Worm (Caenorhabditis elegans) whole organism, mixed stage, embryonic: ENCODE measurements around the gene fbxc-39.
"Not testable (repeated sequence)": the region's sequence is repeated elsewhere in the genome, so short reads cannot be mapped to it uniquely, and the experiment has no call there.

Experiments used
- M03D4.4 ChIP-seq: sonication (generic microtip); optimal IDR thresholded peaks from 2 replicates; lab custom pipeline; 2017; ENCODE audit warnings: mild to moderate bottlenecking, missing genetic modification characterization, missing compliant biosample characterization
- bed-3 ChIP-seq: fragments of 200-800 bp; sonication (Bioruptor generic); optimal IDR thresholded peaks from 3 replicates; lab custom pipeline; 2018; ENCODE audit warnings: mild to moderate bottlenecking, missing genetic modification characterization, moderate library complexity, missing compliant biosample characterization
- blmp-1 ChIP-seq: fragments of 150-350 bp; optimal IDR thresholded peaks from 2 replicates; lab custom pipeline; 2014; ENCODE audit warnings: missing biosample characterization, missing genetic modification characterization
- ceh-39 ChIP-seq: fragments of 150-350 bp; optimal IDR thresholded peaks from 2 replicates; lab custom pipeline; 2014; ENCODE audit warnings: missing biosample characterization, missing genetic modification characterization
- ceh-43 ChIP-seq: fragments of 200-800 bp; sonication (Bioruptor generic); optimal IDR thresholded peaks from 2 replicates; lab custom pipeline; 2018; ENCODE audit warnings: mild to moderate bottlenecking, missing genetic modification characterization, moderate library complexity, missing compliant biosample characterization
- ceh-83 ChIP-seq: fragments of 200-800 bp; sonication (Bioruptor generic); optimal IDR thresholded peaks from 2 replicates; lab custom pipeline; 2018; ENCODE audit warnings: mild to moderate bottlenecking, missing genetic modification characterization, missing compliant biosample characterization
- ces-1 ChIP-seq: fragments of 150-350 bp; optimal IDR thresholded peaks from 2 replicates; lab custom pipeline; 2014; ENCODE audit warnings: missing biosample characterization, missing genetic modification reagents, missing genetic modification characterization
- cnd-1 ChIP-seq: fragments of 200-800 bp; sonication (Bioruptor generic); optimal IDR thresholded peaks from 2 replicates; lab custom pipeline; 2018; ENCODE audit warnings: mild to moderate bottlenecking, missing genetic modification characterization, missing compliant biosample characterization
- drap-1 ChIP-seq: fragments of 200-800 bp; sonication (Bioruptor generic); optimal IDR thresholded peaks from 3 replicates; lab custom pipeline; 2018; ENCODE audit warnings: mild to moderate bottlenecking, missing genetic modification characterization, missing compliant biosample characterization
- elt-3 ChIP-seq: fragments of 150-350 bp; optimal IDR thresholded peaks from 2 replicates; lab custom pipeline; 2014; ENCODE audit warnings: missing biosample characterization, missing genetic modification characterization
- flh-1 ChIP-seq: fragments of 200-800 bp; sonication (Bioruptor generic); optimal IDR thresholded peaks from 2 replicates; lab custom pipeline; 2018; ENCODE audit warnings: mild to moderate bottlenecking, missing genetic modification characterization, moderate library complexity, missing compliant biosample characterization
- ham-2 ChIP-seq: fragments of 200-800 bp; sonication (Bioruptor generic); optimal IDR thresholded peaks from 2 replicates; lab custom pipeline; 2018; ENCODE audit warnings: mild to moderate bottlenecking, missing genetic modification characterization, missing compliant biosample characterization
- hlh-1 ChIP-seq: fragments of 150-350 bp; optimal IDR thresholded peaks from 2 replicates; lab custom pipeline; 2014; ENCODE audit warnings: missing biosample characterization, missing genetic modification reagents, missing genetic modification characterization
- lin-13 ChIP-seq: fragments of 150-350 bp; optimal IDR thresholded peaks from 2 replicates; lab custom pipeline; 2014; ENCODE audit warnings: missing biosample characterization, missing genetic modification characterization
- lsy-2 ChIP-seq: fragments of 150-350 bp; optimal IDR thresholded peaks from 2 replicates; lab custom pipeline; 2014; ENCODE audit warnings: missing biosample characterization, missing genetic modification characterization
- mab-5 ChIP-seq: fragments of 150-350 bp; optimal IDR thresholded peaks from 2 replicates; lab custom pipeline; 2014; ENCODE audit warnings: missing biosample characterization, missing genetic modification characterization
- mep-1 ChIP-seq: fragments of 150-350 bp; optimal IDR thresholded peaks from 2 replicates; lab custom pipeline; 2017; ENCODE audit warnings: missing biosample characterization, missing genetic modification reagents, missing genetic modification characterization, inconsistent platforms
- mls-2 ChIP-seq: sonication (generic microtip); optimal IDR thresholded peaks from 2 replicates; lab custom pipeline; 2016; ENCODE audit warnings: mild to moderate bottlenecking, missing genetic modification characterization, moderate library complexity, missing compliant biosample characterization
- nhr-12 ChIP-seq: fragments of 150-350 bp; optimal IDR thresholded peaks from 2 replicates; lab custom pipeline; 2014; ENCODE audit warnings: missing biosample characterization, missing genetic modification characterization
- nhr-2 ChIP-seq: fragments of 150-350 bp; optimal IDR thresholded peaks from 2 replicates; lab custom pipeline; 2014; ENCODE audit warnings: missing biosample characterization, missing genetic modification characterization
- nhr-28 ChIP-seq: fragments of 150-350 bp; optimal IDR thresholded peaks from 2 replicates; lab custom pipeline; 2014; ENCODE audit warnings: missing biosample characterization, missing genetic modification characterization
- pha-4 ChIP-seq: fragments of 150-350 bp; optimal IDR thresholded peaks from 2 replicates; lab custom pipeline; 2018; ENCODE audit warnings: missing biosample characterization, missing genetic modification reagents, missing genetic modification characterization
- sem-2 ChIP-seq: fragments of 200-800 bp; sonication (Bioruptor generic); optimal IDR thresholded peaks from 2 replicates; lab custom pipeline; 2018; ENCODE audit warnings: mild to moderate bottlenecking, missing genetic modification characterization, missing compliant biosample characterization
- snpc-4 ChIP-seq: fragments of 150-350 bp; optimal IDR thresholded peaks from 2 replicates; lab custom pipeline; 2014; ENCODE audit warnings: missing biosample characterization, missing genetic modification characterization
- sptf-1 ChIP-seq: sonication (generic microtip); optimal IDR thresholded peaks from 2 replicates; lab custom pipeline; 2017; ENCODE audit warnings: mild to moderate bottlenecking, missing genetic modification characterization, moderate library complexity, missing compliant biosample characterization
- tbx-8 ChIP-seq: fragments of 200-800 bp; sonication (Bioruptor generic); optimal IDR thresholded peaks from 2 replicates; lab custom pipeline; 2018; ENCODE audit warnings: mild to moderate bottlenecking, missing genetic modification characterization, moderate library complexity, missing compliant biosample characterization
- unc-120 ChIP-seq: sonication (generic microtip); optimal IDR thresholded peaks from 2 replicates; lab custom pipeline; 2017; ENCODE audit warnings: missing genetic modification characterization, missing compliant biosample characterization; ENCODE audit not compliant: poor library complexity, severe bottlenecking
- unc-39 ChIP-seq: fragments of 150-350 bp; optimal IDR thresholded peaks from 2 replicates; lab custom pipeline; 2014; ENCODE audit warnings: missing biosample characterization, missing genetic modification characterization
- zip-8 ChIP-seq: fragments of 150-350 bp; optimal IDR thresholded peaks from 2 replicates; lab custom pipeline; 2014; ENCODE audit warnings: missing biosample characterization, missing genetic modification characterization

fbxc-39 gene

ce11 chrII:988437-988836 is at the start of gene fbxc-39:
Gene fbxc-39, plus strand, starts transcription at chrII:988737.
- TF ChIP-seq nhr-2 (tag; lab: Kevin White, UChicago): no peak
- peak; percentile 22 for TF ChIP-seq hlh-1 (tag; lab: Kevin White, UChicago)

- TF ChIP-seq cnd-1: peak; percentile 14
- TF ChIP-seq sem-2 (GFP tag; lab: Kevin White, UChicago): no peak
- TF ChIP-seq pha-4 (tag; lab: Kevin White, UChicago): no peak
- peak; percentile 45 for TF ChIP-seq sptf-1
- peak; percentile 41 for TF ChIP-seq nhr-12 (tag; lab: Kevin White, UChicago)
- TF ChIP-seq ceh-39 (tag; lab: Kevin White, UChicago): peak; percentile 12
- TF ChIP-seq nhr-2 (tag; lab: Kevin White, UChicago): peak; percentile 60
- no peak for TF ChIP-seq unc-120 (tag; lab: Kevin White, UChicago)
- no peak for TF ChIP-seq mep-1 (tag; lab: Kevin White, UChicago)
These were observed 47.8 kb upstream of the fbxc-39 start, which contains the start of gene fbxc-36 for ce11 chrII:940779-941178. Gene fbxc-36, plus strand, starts transcription at chrII:940983.

DNA sequence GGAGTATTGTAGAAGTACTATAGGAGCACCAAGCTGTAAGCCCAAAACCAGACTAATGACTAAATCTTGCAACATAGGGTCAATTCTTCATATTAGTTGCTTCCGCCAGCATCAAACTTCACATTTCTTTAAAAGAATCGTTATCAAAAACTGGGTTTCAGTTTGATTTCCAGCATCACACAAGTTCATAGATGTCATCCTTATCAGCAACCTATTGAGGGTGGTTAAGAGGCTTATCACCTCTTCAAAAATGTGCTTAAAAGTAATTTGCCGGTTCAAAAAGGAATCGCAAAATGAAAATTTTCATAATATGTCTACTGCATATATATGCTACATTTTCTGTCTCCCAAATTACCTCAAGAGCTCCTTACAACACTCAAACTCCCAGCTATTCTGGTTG is 44.8 kb upstream of the fbxc-39 start, which contains the start of gene clec-43:
TSS of gene clec-43 (plus strand) at position 294 of the 400 bp plus-strand sequence.
- TF ChIP-seq unc-120 (tag; lab: Kevin White, UChicago): no peak
- TF ChIP-seq mls-2 (tag; lab: Kevin White, UChicago): no peak
- no peak for TF ChIP-seq lsy-2
- no peak for TF ChIP-seq drap-1
- TF ChIP-seq pha-4 (tag; lab: Kevin White, UChicago): no peak
- TF ChIP-seq sem-2 (GFP tag; lab: Kevin White, UChicago): no peak
- TF ChIP-seq blmp-1 (tag; lab: Kevin White, UChicago): no peak
- no peak for TF ChIP-seq nhr-12 (tag; lab: Kevin White, UChicago)
- no peak for TF ChIP-seq snpc-4 (tag; lab: Kevin White, UChicago)
- TF ChIP-seq unc-39: no peak
- no peak for TF ChIP-seq ceh-43 (GFP tag; lab: Kevin White, UChicago)

- TF ChIP-seq sptf-1: no peak
- TF ChIP-seq, all 35 proteins: peak for 0
These were observed 40.4 kb upstream of the fbxc-39 start, which contains the start of gene fbxc-32 for ce11 chrII:948091-948490. Gene fbxc-32, minus strand, starts transcription at chrII:948191.

DNA sequence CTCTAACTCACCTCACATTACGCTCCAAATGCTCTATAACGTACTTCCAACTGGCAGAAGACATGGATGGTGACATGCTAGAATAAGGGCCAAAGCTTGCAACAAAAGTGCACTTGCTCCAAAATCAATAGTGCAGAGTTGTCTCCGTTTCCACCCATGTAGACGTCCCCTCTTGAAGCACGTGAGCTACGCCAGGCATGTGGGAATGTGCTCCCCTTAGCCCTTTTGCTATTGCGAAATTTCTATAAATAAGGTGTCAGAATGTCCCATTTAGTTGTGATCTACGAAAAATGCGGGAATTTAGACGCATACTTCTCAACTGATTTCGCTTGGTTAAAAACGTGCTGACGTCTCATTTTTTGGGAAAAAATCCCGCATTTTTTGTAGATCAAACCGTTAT is 38.2 kb upstream of the fbxc-39 start:
- TF ChIP-seq sem-2 (GFP tag; lab: Kevin White, UChicago): no peak
- no peak for TF ChIP-seq bed-3 (GFP tag; lab: Kevin White, UChicago)
- no peak for TF ChIP-seq unc-39
- no peak for TF ChIP-seq ceh-39 (tag; lab: Kevin White, UChicago)
- no peak for TF ChIP-seq lsy-2
- no peak for TF ChIP-seq elt-3
- no peak for TF ChIP-seq lin-13 (tag; lab: Kevin White, UChicago)
- no peak for TF ChIP-seq unc-120 (tag; lab: Kevin White, UChicago)
- TF ChIP-seq pha-4 (tag; lab: Kevin White, UChicago): no peak

- no peak for TF ChIP-seq mls-2 (tag; lab: Kevin White, UChicago)
- no peak for TF ChIP-seq nhr-12 (tag; lab: Kevin White, UChicago)
- no peak for TF ChIP-seq drap-1
- TF ChIP-seq tbx-8 (GFP tag; lab: Kevin White, UChicago): no peak
- no peak for TF ChIP-seq ceh-43 (GFP tag; lab: Kevin White, UChicago)
- no peak for TF ChIP-seq mab-5 (tag; lab: Kevin White, UChicago)
- TF ChIP-seq unc-39: no peak
- no peak for TF ChIP-seq pha-4 (tag; lab: Kevin White, UChicago)
- no peak for TF ChIP-seq ceh-83
These were observed 35.5 kb upstream of the fbxc-39 start for ce11 chrII:953052-953451.

- TF ChIP-seq lsy-2; blmp-1 (tag; lab: Kevin White, UChicago); unc-120 (tag; lab: Kevin White, UChicago): not testable (repeated sequence)
These were observed 33.9 kb upstream of the fbxc-39 start, which contains the start of gene fbxc-7 for ce11 chrII:954626-955025. Gene fbxc-7, plus strand, starts transcription at chrII:954926.

DNA sequence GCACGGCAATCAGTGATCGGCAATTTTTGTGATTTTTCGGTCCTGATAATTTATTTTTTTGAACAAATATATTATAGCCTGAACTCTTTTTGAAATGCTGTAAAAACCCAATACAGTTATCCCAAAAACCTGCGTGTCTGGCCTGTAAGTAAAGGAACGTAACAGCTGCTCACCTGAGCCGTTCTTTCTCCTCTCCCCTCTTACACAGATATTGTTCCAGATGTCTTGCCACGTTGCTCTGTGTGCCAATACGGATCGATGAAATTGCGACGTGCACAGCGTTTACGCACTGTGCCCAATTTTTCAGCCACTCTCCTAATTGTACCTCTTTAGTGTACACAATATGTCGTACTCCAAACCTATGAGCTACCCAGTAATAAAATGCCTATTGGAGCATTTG is 29.9 kb upstream of the fbxc-39 start, which contains the start of gene sdz-4:
TSS of gene sdz-4 (plus strand) at position 301 of the 400 bp plus-strand sequence.
- no peak for TF ChIP-seq unc-120 (tag; lab: Kevin White, UChicago)
- no peak for TF ChIP-seq ces-1 (GFP tag; lab: Kevin White, UChicago)
- no peak for TF ChIP-seq flh-1 (GFP tag; lab: Kevin White, UChicago)
- no peak for TF ChIP-seq bed-3 (GFP tag; lab: Kevin White, UChicago)
- no peak for TF ChIP-seq mls-2 (tag; lab: Kevin White, UChicago)
- no peak for TF ChIP-seq tbx-8 (GFP tag; lab: Kevin White, UChicago)
- no peak for TF ChIP-seq elt-3
- no peak for TF ChIP-seq ceh-43 (GFP tag; lab: Kevin White, UChicago)
- TF ChIP-seq snpc-4 (tag; lab: Kevin White, UChicago): no peak
- TF ChIP-seq nhr-28 (tag; lab: Kevin White, UChicago): no peak
- TF ChIP-seq ceh-39 (tag; lab: Kevin White, UChicago): no peak
- TF ChIP-seq hlh-1 (tag; lab: Kevin White, UChicago): no peak
- no peak for TF ChIP-seq sptf-1
- no peak for TF ChIP-seq M03D4.4 (tag; lab: Kevin White, UChicago)
- TF ChIP-seq unc-39: no peak
- no peak for TF ChIP-seq sem-2 (GFP tag; lab: Kevin White, UChicago)
- no peak for TF ChIP-seq zip-8 (tag; lab: Kevin White, UChicago)
- TF ChIP-seq ham-2 (GFP tag; lab: Kevin White, UChicago): no peak
